Fruit fly (Drosophila melanogaster): ENCODE data around the gene CG5342.

CG5342 gene

DNA sequence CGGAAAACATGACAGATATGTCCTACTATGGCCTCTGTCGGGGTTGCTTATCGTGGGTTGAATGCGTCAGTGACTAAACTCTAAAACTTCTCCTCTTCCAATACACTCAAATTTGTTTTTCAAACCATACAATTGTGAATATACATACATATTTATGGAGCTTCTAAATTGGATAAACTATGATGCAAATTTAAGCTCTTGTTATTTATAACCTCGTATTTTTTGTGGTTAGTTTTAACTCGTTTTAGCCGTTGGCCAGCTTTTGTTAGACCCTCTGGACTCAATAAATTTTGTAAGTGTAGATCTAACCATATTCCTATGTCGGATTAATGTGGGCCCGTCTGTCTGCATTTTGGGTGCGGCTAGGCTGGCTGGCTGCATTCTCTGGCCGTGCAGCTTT lies 38.7 kb downstream of the CG5342 start (continued):
- peak; percentile 26 for TF ChIP-seq CG10431 (GFP tag; optimal IDR thresholded peaks at IDR 0.05)
- TF ChIP-seq Blimp-1 (GFP tag; optimal IDR thresholded peaks at IDR 0.05): peak; percentile 72
- TF ChIP-seq bsh (GFP tag; optimal IDR thresholded peaks at IDR 0.05): peak; percentile 33 to 83
- no peak for TF ChIP-seq CG32772 (GFP tag; IDR thresholded peaks at IDR 0.05)
- TF ChIP-seq inv (GFP tag; IDR thresholded peaks at IDR 0.05; ENCODE audit: partially characterized antibody): no peak
- TF ChIP-seq CG33557 (GFP tag; optimal IDR thresholded peaks at IDR 0.05): peak; percentile 54
- TF ChIP-seq CG10462 (GFP tag; optimal IDR thresholded peaks at IDR 0.05): no peak
- no peak for TF ChIP-seq lov (optimal IDR thresholded peaks at IDR 0.05)
- TF ChIP-seq lov (GFP tag; IDR thresholded peaks at IDR 0.05): no peak
- TF ChIP-seq CG10209 (GFP tag; optimal IDR thresholded peaks at IDR 0.05): peak; percentile 22
- TF ChIP-seq unpg (GFP tag; optimal IDR thresholded peaks at IDR 0.05): peak; percentile 58
- no peak for TF ChIP-seq CG3163 (GFP tag; optimal IDR thresholded peaks at IDR 0.05)
- no peak for TF ChIP-seq Sry-β (GFP tag; optimal IDR thresholded peaks at IDR 0.05)
- TF ChIP-seq CG2875 (GFP tag; optimal IDR thresholded peaks at IDR 0.05): peak; percentile 52
- TF ChIP-seq Spps (tag; optimal IDR thresholded peaks at IDR 0.05): peak; percentile 33
- no peak for TF ChIP-seq dati (GFP tag; IDR thresholded peaks at IDR 0.05)
- no peak for TF ChIP-seq eve (GFP tag; optimal IDR thresholded peaks at IDR 0.05)
- TF ChIP-seq hkb (optimal IDR thresholded peaks at IDR 0.05): no peak
- TF ChIP-seq hkb (GFP tag; IDR thresholded peaks at IDR 0.05): no peak
- no peak for TF ChIP-seq jing (GFP tag; optimal IDR thresholded peaks at IDR 0.05)
- peak; percentile 53 for TF ChIP-seq CG15696 (tag; optimal IDR thresholded peaks at IDR 0.05)
- TF ChIP-seq bab2 (GFP tag; optimal IDR thresholded peaks at IDR 0.05): no peak
- TF ChIP-seq sug (tag; optimal IDR thresholded peaks at IDR 0.05): no peak
- peak; percentile 37 for TF ChIP-seq CG16863 (GFP tag; optimal IDR thresholded peaks at IDR 0.05)
- no peak for TF ChIP-seq CG10959 (GFP tag; IDR thresholded peaks at IDR 0.05)
- TF ChIP-seq Bdp1 (GFP tag; optimal IDR thresholded peaks at IDR 0.05): no peak
- peak; percentile 13; the same call in 1 of the 2 replicates for TF ChIP-seq chm (GFP tag; IDR thresholded peaks at IDR 0.05)
- 0 out of 2 replicates have a peak, but pooled peaks have one; percentile 21 for TF ChIP-seq Ptx1 (GFP tag; IDR thresholded peaks at IDR 0.05)
- TF ChIP-seq Opbp (GFP tag; IDR thresholded peaks at IDR 0.05; ENCODE audit: partially characterized antibody): no peak
- TF ChIP-seq cg (GFP tag; optimal IDR thresholded peaks at IDR 0.05): no peak
- TF ChIP-seq vnd (GFP tag; IDR thresholded peaks at IDR 0.05; ENCODE audit: partially characterized antibody): no peak
- TF ChIP-seq Dip2 (GFP tag; IDR thresholded peaks at IDR 0.05): no peak
- no peak for TF ChIP-seq psq (GFP tag; optimal IDR thresholded peaks at IDR 0.05)
- no peak for TF ChIP-seq CG11398 (GFP tag; optimal IDR thresholded peaks at IDR 0.05)
- peak; percentile 17 for TF ChIP-seq nerfin-1 (tag; optimal IDR thresholded peaks at IDR 0.05)
- TF ChIP-seq GATAe (GFP tag; conservative IDR thresholded peaks at IDR 0.05): no peak
- TF ChIP-seq Jarid2 (GFP tag; optimal IDR thresholded peaks at IDR 0.05): no peak
- TF ChIP-seq ken (GFP tag; IDR thresholded peaks at IDR 0.05): no peak
- no peak for TF ChIP-seq CG12769 (tag; optimal IDR thresholded peaks at IDR 0.05)
- no peak for TF ChIP-seq Hr39 (optimal IDR thresholded peaks at IDR 0.05)
- TF ChIP-seq trem (tag; optimal IDR thresholded peaks at IDR 0.05): peak; percentile 48
- no peak for TF ChIP-seq CG8944 (GFP tag; optimal IDR thresholded peaks at IDR 0.05)
- no peak for TF ChIP-seq CG33213 (GFP tag; optimal IDR thresholded peaks at IDR 0.05)
- TF ChIP-seq CG8388 (GFP tag; optimal IDR thresholded peaks at IDR 0.05): peak; percentile 55
- peak; percentile 35 for TF ChIP-seq CG13424 (tag; optimal IDR thresholded peaks at IDR 0.05)
- TF ChIP-seq ro (GFP tag; IDR thresholded peaks at IDR 0.05): no peak
- no peak for TF ChIP-seq Rx (GFP tag; IDR thresholded peaks at IDR 0.05)
- TF ChIP-seq bbx (GFP tag; IDR thresholded peaks at IDR 0.05; ENCODE audit: partially characterized antibody): no peak
- no peak for TF ChIP-seq klu (GFP tag; IDR thresholded peaks at IDR 0.05)
- peak; percentile 36 for TF ChIP-seq tio (GFP tag; optimal IDR thresholded peaks at IDR 0.05)
- TF ChIP-seq unc-4 (GFP tag; IDR thresholded peaks at IDR 0.05; ENCODE audit: partially characterized antibody): no peak
- TF ChIP-seq da (GFP tag; optimal IDR thresholded peaks at IDR 0.05): no peak

Measured in whole organism, embryonic.